Worm (Caenorhabditis elegans) whole organism, L4 larva: ENCODE results near the gene pqn-10.

Experiments
- ama-1 ChIP-seq: fragments of 150-350 bp; optimal IDR thresholded peaks from 2 replicates; lab custom pipeline; 2014; ENCODE audit warnings: inconsistent platforms, mixed read lengths
- ces-1 ChIP-seq: fragments of 150-350 bp; sonication (generic microtip); optimal IDR thresholded peaks from 4 replicates; lab custom pipeline; 2014; ENCODE audit warnings: missing biosample characterization, missing genetic modification reagents, missing genetic modification characterization
- dmd-8 ChIP-seq: fragments of 200-800 bp; sonication (Bioruptor generic); IDR thresholded peaks from 2 replicates; pipeline ENCODE4 v1.3.6; 2022; ENCODE audit warnings: missing genetic modification characterization, missing compliant biosample characterization
- dpl-1 ChIP-seq: fragments of 150-350 bp; optimal IDR thresholded peaks from 2 replicates; lab custom pipeline; 2014; ENCODE audit warnings: missing biosample characterization, missing genetic modification reagents, missing genetic modification characterization
- dve-1 ChIP-seq: sonication (generic microtip); optimal IDR thresholded peaks from 2 replicates; lab custom pipeline; 2017; ENCODE audit warnings: antibody characterized with exemption, mild to moderate bottlenecking, missing genetic modification characterization, missing compliant biosample characterization; ENCODE audit not compliant: insufficient read depth
- egl-27 ChIP-seq: sonication (generic microtip); optimal IDR thresholded peaks from 3 replicates; lab custom pipeline; 2017; ENCODE audit warnings: missing biosample characterization, missing genetic modification reagents, missing genetic modification characterization
- lin-15B ChIP-seq: fragments of 150-350 bp; sonication (generic microtip); optimal IDR thresholded peaks from 3 replicates; lab custom pipeline; 2014; ENCODE audit warnings: missing biosample characterization, missing genetic modification characterization
- mxl-2 ChIP-seq: fragments of 200-800 bp; sonication (Bioruptor generic); conservative IDR thresholded peaks from 2 replicates; pipeline ENCODE4 v1.3.6; 2022; ENCODE audit warnings: missing genetic modification reagents, missing genetic modification characterization, missing compliant biosample characterization
- nhr-10 ChIP-seq: fragments of 150-350 bp; optimal IDR thresholded peaks from 2 replicates; lab custom pipeline; 2014; ENCODE audit warnings: missing biosample characterization, missing genetic modification characterization
- nhr-76 ChIP-seq: fragments of 150-350 bp; optimal IDR thresholded peaks from 2 replicates; lab custom pipeline; 2014; ENCODE audit warnings: missing biosample characterization, missing genetic modification characterization
- pqm-1 ChIP-seq: sonication (generic microtip); optimal IDR thresholded peaks from 2 replicates; lab custom pipeline; 2017; ENCODE audit warnings: missing biosample characterization, missing genetic modification characterization
- set-16 ChIP-seq: fragments of 200-800 bp; sonication (Bioruptor generic); IDR thresholded peaks from 2 replicates; pipeline ENCODE4 v1.3.6; 2022; ENCODE audit warnings: missing genetic modification reagents, missing genetic modification characterization, missing compliant biosample characterization
- unc-130 ChIP-seq: sonication (generic microtip); optimal IDR thresholded peaks from 2 replicates; lab custom pipeline; 2016; ENCODE audit warnings: missing genetic modification reagents, missing genetic modification characterization, missing compliant biosample characterization
- unc-62 ChIP-seq, 3 experiments: fragments of 150-350 bp in 1 of 3; sonication (generic microtip); optimal IDR thresholded peaks in 2 of 3; peaks in 1 of 3; 1 replicate in 1 of 3; 2 replicates in 2 of 3; lab custom pipeline; 2014 to 2017; ENCODE audit warnings: missing biosample characterization in 3 of 3, missing genetic modification characterization in 3 of 3, missing genetic modification reagents in 3 of 3, missing genotype in 1 of 3

DNA sequence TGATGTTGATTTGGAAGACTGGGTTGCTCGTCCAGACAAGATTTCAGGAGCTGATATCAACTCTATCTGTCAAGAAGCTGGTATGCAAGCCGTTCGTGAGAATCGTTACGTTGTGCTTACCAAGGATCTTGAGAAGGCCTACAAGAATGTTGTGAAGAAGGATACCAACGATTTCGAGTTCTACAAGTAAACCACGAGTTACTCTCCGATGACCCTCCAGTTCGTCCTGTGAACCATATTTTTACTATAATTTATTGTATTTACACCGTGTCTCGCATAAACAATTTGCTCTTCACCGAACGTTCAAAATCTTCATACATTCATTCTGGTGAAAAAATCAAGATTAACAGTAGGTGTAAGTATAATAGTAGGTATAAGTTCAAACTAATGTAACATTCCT lies 37.0 kb upstream of the pqn-10 start:
- TF ChIP-seq dmd-8 (GFP tag; lab: Robert Waterston, UW) (no peak), ces-1 (no peak), nhr-10 (tag; lab: Kevin White, UChicago) (no peak), unc-130 (GFP tag; lab: Kevin White, UChicago) (no peak), unc-62 (GFP tag; optimal IDR thresholded peaks at IDR 0.05 in 1 of 2; lab: Kevin White, UChicago) (peak in 1 of 2 experiments; percentile 90), unc-62 (tag; optimal IDR thresholded peaks at IDR 0.05; lab: Kevin White, UChicago) (no peak), dpl-1 (no peak), set-16 (GFP tag; lab: Robert Waterston, UW) (no peak), pqm-1 (tag; lab: Kevin White, UChicago) (no peak), egl-27 (tag; lab: Kevin White, UChicago) (no peak), lin-15B (tag; lab: Kevin White, UChicago) (no peak), dve-1 (tag; lab: Kevin White, UChicago) (no peak), mxl-2 (GFP tag; lab: Robert Waterston, UW) (no peak), nhr-76 (no peak), ama-1 (lab: Kevin White, UChicago) (no peak)
